Worm (Caenorhabditis elegans): ENCODE data around the gene srh-136.

DNA sequence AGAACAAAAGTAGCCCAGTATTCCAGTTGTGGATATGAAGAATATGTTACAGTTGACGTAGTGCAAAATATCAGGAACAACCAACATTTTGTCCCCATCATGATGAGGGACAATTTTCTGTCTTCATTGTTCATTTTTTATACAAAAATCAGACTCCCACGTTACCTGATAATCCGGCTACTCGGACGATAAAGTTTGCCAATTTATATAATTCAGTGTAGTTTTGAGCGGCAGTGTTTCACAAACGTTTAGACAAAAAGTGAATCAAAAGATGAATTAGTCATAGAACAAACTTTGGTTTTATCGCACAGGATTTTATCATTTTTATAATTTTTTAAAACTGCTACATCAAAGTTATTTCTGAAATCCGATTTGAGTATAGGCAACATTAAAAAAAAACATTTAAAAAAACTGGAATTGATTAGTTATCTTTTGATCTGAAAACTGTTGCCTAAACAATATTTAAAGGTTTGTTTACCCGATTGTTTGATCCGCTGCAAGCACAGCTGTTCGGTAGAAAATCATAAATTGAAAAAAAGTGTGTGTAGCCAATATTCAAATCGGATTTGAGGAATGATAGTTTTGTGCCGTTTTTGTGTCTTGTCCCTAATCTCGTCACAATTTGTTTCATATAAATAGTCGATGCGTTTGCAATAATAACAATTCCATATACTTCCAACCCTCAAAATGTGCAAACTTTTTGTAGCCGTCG lies 16.3 kb downstream of the srh-136 start, which contains the start of the genes F57E7.4 and spig-6:
- TF ChIP-seq ama-1 (optimal IDR thresholded peaks at IDR 0.05) (no peak), B0310.2 (tag; optimal IDR thresholded peaks at IDR 0.05) (no peak), hmg-4 (GFP tag; optimal IDR thresholded peaks at IDR 0.05) (no peak), scrt-1 (GFP tag; IDR thresholded peaks at IDR 0.05) (no peak), F13C5.2 (tag; optimal IDR thresholded peaks at IDR 0.05) (no peak), flt-1 (GFP tag; IDR thresholded peaks at IDR 0.05) (no peak), tbx-11 (GFP tag; IDR thresholded peaks at IDR 0.05) (no peak), tra-4 (tag; optimal IDR thresholded peaks at IDR 0.05) (no peak), hnd-1 (tag; optimal IDR thresholded peaks at IDR 0.05) (no peak), aly-1 (tag; optimal IDR thresholded peaks at IDR 0.05) (no peak)

Measured in whole organism, early embryonic.